Fruit fly (Drosophila melanogaster): ENCODE data around the gene prage.

Gene prage

DNA sequence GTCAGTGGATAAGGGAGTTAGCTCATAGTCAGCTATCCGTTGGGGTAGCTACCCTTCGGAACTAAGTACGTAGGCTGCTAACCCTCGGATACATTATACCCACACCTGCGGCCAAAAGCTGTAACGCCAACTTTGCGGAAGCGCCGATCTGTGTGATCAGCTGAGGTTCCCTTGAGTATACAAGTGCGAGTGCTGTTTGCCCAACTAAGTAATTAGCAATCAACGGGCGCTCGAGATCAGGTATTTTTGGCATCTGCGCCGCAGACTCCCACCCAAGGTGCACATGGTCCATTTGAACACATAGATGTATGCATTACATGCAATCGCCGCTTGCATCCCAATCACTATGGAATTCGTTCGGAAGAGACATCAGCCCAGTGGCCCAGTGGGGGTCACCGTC lies 80.6 kb downstream of the prage start (continued):
- peak; percentile 95 for TF ChIP-seq Hmr (GFP tag; optimal IDR thresholded peaks at IDR 0.05)
- no peak for TF ChIP-seq Dfd (GFP tag; optimal IDR thresholded peaks at IDR 0.05)
- no peak for TF ChIP-seq aop (GFP tag; IDR thresholded peaks at IDR 0.05)
- TF ChIP-seq Abd-B (GFP tag; optimal IDR thresholded peaks at IDR 0.05): no peak
- TF ChIP-seq so (GFP tag; IDR thresholded peaks at IDR 0.05): peak; percentile 87; the same call in 2 of the 3 replicates
- no peak for TF ChIP-seq Bgb (GFP tag; IDR thresholded peaks at IDR 0.05; ENCODE audit: partially characterized antibody)
- peak; percentile 26 for TF ChIP-seq dmrt99B (tag; optimal IDR thresholded peaks at IDR 0.05)
- TF ChIP-seq CG10209 (GFP tag; optimal IDR thresholded peaks at IDR 0.05): peak; percentile 75
- peak in 1 of 2 experiments; percentile 51 for TF ChIP-seq insv (GFP tag; optimal IDR thresholded peaks at IDR 0.05)
- TF ChIP-seq vfl (GFP tag; optimal IDR thresholded peaks at IDR 0.05): no peak
- peak; percentile 88 for TF ChIP-seq seq (GFP tag; IDR thresholded peaks at IDR 0.05)
- peak; percentile 42 for TF ChIP-seq CG3838 (GFP tag; optimal IDR thresholded peaks at IDR 0.05)
- TF ChIP-seq hbn (GFP tag; IDR thresholded peaks at IDR 0.05; ENCODE audit: partially characterized antibody): no peak
- peak; percentile 89 for TF ChIP-seq BtbVII (GFP tag; optimal IDR thresholded peaks at IDR 0.05)
- peak; percentile 64 for TF ChIP-seq CG33213 (GFP tag; optimal IDR thresholded peaks at IDR 0.05)
- TF ChIP-seq CG17361 (GFP tag; IDR thresholded peaks at IDR 0.05): no peak
- TF ChIP-seq caup (GFP tag; optimal IDR thresholded peaks at IDR 0.05; ENCODE audit: severe bottlenecking): peak; percentile 95
- no peak for TF ChIP-seq cad (GFP tag; optimal IDR thresholded peaks at IDR 0.05)
- TF ChIP-seq CG12155 (GFP tag; optimal IDR thresholded peaks at IDR 0.05): peak; percentile 6
- TF ChIP-seq CG15696 (tag; optimal IDR thresholded peaks at IDR 0.05): no peak
- no peak for TF ChIP-seq chn (GFP tag; optimal IDR thresholded peaks at IDR 0.05)
- no peak for TF ChIP-seq CG17912 (GFP tag; optimal IDR thresholded peaks at IDR 0.05)
- no peak for TF ChIP-seq CG14860 (GFP tag; IDR thresholded peaks at IDR 0.05; ENCODE audit: partially characterized antibody)
- TF ChIP-seq wor (GFP tag; IDR thresholded peaks at IDR 0.05): no peak
- TF ChIP-seq CG3995 (GFP tag; optimal IDR thresholded peaks at IDR 0.05): no peak
- TF ChIP-seq H15 (GFP tag; IDR thresholded peaks at IDR 0.05): no peak
- TF ChIP-seq tx (GFP tag; optimal IDR thresholded peaks at IDR 0.05): peak; percentile 32
- peak; percentile 57 for TF ChIP-seq CG13624 (GFP tag; optimal IDR thresholded peaks at IDR 0.05)
- no peak for TF ChIP-seq Gsc (GFP tag; IDR thresholded peaks at IDR 0.05)
- no peak for TF ChIP-seq usp (GFP tag; optimal IDR thresholded peaks at IDR 0.05)
- TF ChIP-seq Oli (tag; optimal IDR thresholded peaks at IDR 0.05): no peak
- TF ChIP-seq gro (GFP tag; optimal IDR thresholded peaks at IDR 0.05): peak; percentile 80
- peak; percentile 52 for TF ChIP-seq CG3847 (GFP tag; IDR thresholded peaks at IDR 0.05)
- no peak for TF ChIP-seq HmgD (GFP tag; optimal IDR thresholded peaks at IDR 0.05)
- no peak for TF ChIP-seq CG4820 (GFP tag; optimal IDR thresholded peaks at IDR 0.05)
- TF ChIP-seq CG8388 (GFP tag; optimal IDR thresholded peaks at IDR 0.05): no peak
- TF ChIP-seq trem (tag; optimal IDR thresholded peaks at IDR 0.05): no peak
- TF ChIP-seq CG1647 (GFP tag; optimal IDR thresholded peaks at IDR 0.05): peak; percentile 12
- peak; percentile 62; the same call in 1 of the 2 replicates for TF ChIP-seq E2f1 (GFP tag; IDR thresholded peaks at IDR 0.05)
- peak; percentile 67 for TF ChIP-seq CG11398 (GFP tag; optimal IDR thresholded peaks at IDR 0.05)
- no peak for TF ChIP-seq sens-2 (GFP tag; IDR thresholded peaks at IDR 0.05)
- no peak for TF ChIP-seq CG4360 (GFP tag; IDR thresholded peaks at IDR 0.05)
- no peak for TF ChIP-seq Atf-2 (GFP tag; optimal IDR thresholded peaks at IDR 0.05)
- TF ChIP-seq CG6654 (GFP tag; optimal IDR thresholded peaks at IDR 0.05): no peak
- no peak for TF ChIP-seq Dref (GFP tag; IDR thresholded peaks at IDR 0.05)
- TF ChIP-seq CG13894 (tag; optimal IDR thresholded peaks at IDR 0.05): peak; percentile 83
- TF ChIP-seq CG4424 (GFP tag; optimal IDR thresholded peaks at IDR 0.05): no peak
- TF ChIP-seq Antp (GFP tag; optimal IDR thresholded peaks at IDR 0.05): peak; percentile 46
- TF ChIP-seq CG17612 (GFP tag; IDR thresholded peaks at IDR 0.05): peak; percentile 60; the same call in 1 of the 2 replicates
- TF ChIP-seq CG8281 (tag; optimal IDR thresholded peaks at IDR 0.05): no peak
- TF ChIP-seq disco-r (GFP tag; optimal IDR thresholded peaks at IDR 0.05): peak; percentile 59
- TF ChIP-seq Hr3 (GFP tag; optimal IDR thresholded peaks at IDR 0.05): no peak

Measured in whole organism, embryonic.